Fruit fly (Drosophila melanogaster) whole organism: Measurements from ENCODE around the gene pps.

Experiments
- Dll ChIP-seq: fragments of >200 bp; optimal IDR thresholded peaks from 2 replicates; lab custom pipeline; 2017
- EcR ChIP-seq, 2 experiments: fragments of >200 bp; optimal IDR thresholded peaks; 2 replicates each; lab custom pipeline; 2017; ENCODE audit warnings: missing biosample characterization in 2 of 2, missing genetic modification characterization in 2 of 2, missing genetic modification reagents in 2 of 2
- pan ChIP-seq: fragments of >200 bp; optimal IDR thresholded peaks from 2 replicates; lab custom pipeline; 2017
- psq ChIP-seq: fragments of >200 bp; optimal IDR thresholded peaks from 2 replicates; lab custom pipeline; 2017
- usp ChIP-seq: fragments of >200 bp; optimal IDR thresholded peaks from 2 replicates; lab custom pipeline; 2017; ENCODE audit warnings: missing biosample characterization, missing genetic modification characterization, mixed read lengths

DNA sequence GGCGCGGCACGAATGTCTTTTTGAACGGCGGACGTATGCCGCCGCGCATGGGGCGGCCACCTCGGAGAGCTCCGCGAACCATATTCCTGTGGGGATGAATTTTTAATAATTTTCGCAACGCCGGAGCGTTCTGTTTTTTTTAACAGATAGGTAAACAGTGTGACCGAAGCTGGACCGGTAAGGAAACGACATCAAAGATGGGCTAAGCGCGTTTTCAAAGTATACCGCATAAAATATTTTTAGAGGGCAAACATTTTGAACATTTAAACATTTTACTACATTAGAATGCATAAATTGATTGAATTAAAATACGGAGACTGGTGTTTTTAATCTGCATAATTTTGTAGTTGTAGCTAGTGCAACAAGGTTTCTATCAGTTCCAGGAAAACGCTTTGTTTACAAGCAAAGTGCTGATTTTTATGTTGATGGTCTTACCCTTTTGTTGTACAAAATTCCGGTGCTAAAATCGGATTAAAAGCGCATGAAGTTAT, 15.5 kb downstream of the pps start, which contains the start of the genes CG5641 and CG5245:
- TF ChIP-seq usp (GFP tag; lab: Kevin White, UChicago) (no peak), pan (lab: Kevin White, UChicago) (no peak), psq (lab: Kevin White, UChicago) (no peak), EcR (GFP tag; optimal IDR thresholded peaks at IDR 0.05; lab: Kevin White, UChicago) (no peak), Dll (no peak)
